Fruit fly (Drosophila melanogaster) S2 (cell line): Measurements from ENCODE around the gene beta-Man.

Experiments used
- CG8478 ChIP-seq: fragments of >200 bp; optimal IDR thresholded peaks from 2 replicates; lab custom pipeline; 2018
- CTCF ChIP-seq, 2 experiments: fragments of >200 bp; optimal IDR thresholded peaks; 2 replicates each; lab custom pipeline; 2018

DNA sequence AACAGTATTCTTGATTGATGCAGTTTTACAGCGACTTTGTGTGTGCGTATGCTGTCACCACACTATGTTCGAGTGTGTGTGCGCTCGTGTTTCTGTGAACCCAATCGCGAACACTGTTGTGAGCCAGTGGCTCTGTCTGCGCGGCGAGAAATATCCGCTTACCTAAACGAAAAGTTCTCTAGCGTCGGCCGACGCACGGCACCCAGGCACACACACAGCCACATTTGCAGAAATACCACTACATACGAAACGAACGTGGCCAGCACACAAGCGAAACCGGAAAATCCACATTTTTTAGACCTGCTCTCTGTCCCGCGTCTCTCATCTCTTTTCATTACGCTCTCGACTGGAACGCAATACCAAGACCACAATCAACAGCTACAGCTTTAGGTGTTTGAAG lies 22.0 kb upstream of the beta-Man start:
- TF ChIP-seq CG8478 (no peak), CTCF (optimal IDR thresholded peaks at IDR 0.05; lab: Kevin White, UChicago) (no peak)
